Worm (Caenorhabditis elegans) whole organism, L4 larva: ENCODE measurements around the gene F36H12.3.
"Not testable (repeated sequence)": the region's sequence is repeated elsewhere in the genome, so short reads cannot be mapped to it uniquely, and the experiment has no call there.

ENCODE experiments used
- F44E2.7 ChIP-seq: fragments of 200-800 bp; sonication (Bioruptor generic); IDR thresholded peaks from 2 replicates; pipeline ENCODE4 v2.1.2; 2022; ENCODE audit warnings: missing genetic modification characterization, missing compliant biosample characterization
- R02D3.7 ChIP-seq: fragments of 150-350 bp; sonication (generic microtip); optimal IDR thresholded peaks from 3 replicates; lab custom pipeline; 2014; ENCODE audit warnings: missing biosample characterization, missing genetic modification characterization
- Y48G9A.11 ChIP-seq: fragments of 200-800 bp; sonication (Bioruptor generic); IDR thresholded peaks from 2 replicates; pipeline ENCODE4 v1.3.6; 2022; ENCODE audit warnings: missing genetic modification reagents, missing genetic modification characterization, missing compliant biosample characterization
- Y75B8A.6 ChIP-seq: fragments of 200-800 bp; sonication (Bioruptor generic); IDR thresholded peaks from 2 replicates; pipeline ENCODE4 v1.3.6; 2022; ENCODE audit warnings: missing genetic modification reagents, missing genetic modification characterization, missing compliant biosample characterization
- aha-1 ChIP-seq: fragments of 150-350 bp; peaks from one replicate; lab custom pipeline; 2014; ENCODE audit warnings: missing biosample characterization, missing genetic modification characterization
- ceh-28 ChIP-seq: fragments of 150-350 bp; optimal IDR thresholded peaks from 2 replicates; lab custom pipeline; 2014; ENCODE audit warnings: missing biosample characterization, missing genetic modification reagents, missing genetic modification characterization
- ceh-32 ChIP-seq: sonication (generic microtip); optimal IDR thresholded peaks from 2 replicates; lab custom pipeline; 2016; ENCODE audit warnings: mild to moderate bottlenecking, missing genetic modification characterization, missing compliant biosample characterization; ENCODE audit not compliant: poor library complexity
- ceh-62 ChIP-seq: sonication (generic microtip); optimal IDR thresholded peaks from 2 replicates; lab custom pipeline; 2017; ENCODE audit warnings: missing biosample characterization, missing genetic modification characterization
- ctbp-1 ChIP-seq: fragments of 200-800 bp; sonication (Bioruptor generic); IDR thresholded peaks from 2 replicates; pipeline ENCODE4 v1.3.6; 2022; ENCODE audit warnings: missing genetic modification reagents, missing genetic modification characterization, missing compliant biosample characterization
- daf-12 ChIP-seq: fragments of 150-350 bp; optimal IDR thresholded peaks from 2 replicates; lab custom pipeline; 2014; ENCODE audit warnings: missing biosample characterization, missing genetic modification reagents, missing genetic modification characterization
- dmd-6 ChIP-seq: fragments of 200-800 bp; sonication (Bioruptor generic); IDR thresholded peaks from 2 replicates; pipeline ENCODE4 v1.3.6; 2022; ENCODE audit warnings: missing genetic modification reagents, missing genetic modification characterization, missing compliant biosample characterization
- dmd-8 ChIP-seq: fragments of 200-800 bp; sonication (Bioruptor generic); IDR thresholded peaks from 2 replicates; pipeline ENCODE4 v1.3.6; 2022; ENCODE audit warnings: missing genetic modification characterization, missing compliant biosample characterization
- hlh-30 ChIP-seq: sonication (generic microtip); optimal IDR thresholded peaks from 2 replicates; lab custom pipeline; 2017; ENCODE audit warnings: antibody characterized with exemption, mild to moderate bottlenecking, missing genetic modification characterization, missing compliant biosample characterization; ENCODE audit not compliant: insufficient read depth
- lin-29 ChIP-seq: fragments of 200-800 bp; sonication (Bioruptor generic); IDR thresholded peaks from 2 replicates; pipeline ENCODE4 v1.3.6; 2022; ENCODE audit warnings: missing genetic modification reagents, missing genetic modification characterization, missing compliant biosample characterization
- lin-38 ChIP-seq: fragments of 200-800 bp; sonication (Bioruptor generic); IDR thresholded peaks from 2 replicates; pipeline ENCODE4 v1.3.6; 2022; ENCODE audit warnings: missing genetic modification reagents, missing genetic modification characterization, missing compliant biosample characterization
- lin-39 ChIP-seq: fragments of 150-350 bp; optimal IDR thresholded peaks from 2 replicates; lab custom pipeline; 2014; ENCODE audit warnings: missing biosample characterization, missing genetic modification reagents, missing genetic modification characterization
- mdt-29 ChIP-seq: fragments of 200-800 bp; sonication (Bioruptor generic); IDR thresholded peaks from 2 replicates; pipeline ENCODE4 v1.3.6; 2022; ENCODE audit warnings: missing genetic modification reagents, missing genetic modification characterization, missing compliant biosample characterization
- mxl-2 ChIP-seq: fragments of 200-800 bp; sonication (Bioruptor generic); conservative IDR thresholded peaks from 2 replicates; pipeline ENCODE4 v1.3.6; 2022; ENCODE audit warnings: missing genetic modification reagents, missing genetic modification characterization, missing compliant biosample characterization
- mxl-3 ChIP-seq: fragments of 200-800 bp; sonication (Bioruptor generic); optimal IDR thresholded peaks from 2 replicates; lab custom pipeline; 2018; ENCODE audit warnings: mild to moderate bottlenecking, missing genetic modification characterization, missing compliant biosample characterization
- nhr-10 ChIP-seq: fragments of 150-350 bp; optimal IDR thresholded peaks from 2 replicates; lab custom pipeline; 2014; ENCODE audit warnings: missing biosample characterization, missing genetic modification characterization
- nhr-111 ChIP-seq: fragments of 200-800 bp; sonication (Bioruptor generic); optimal IDR thresholded peaks from 2 replicates; lab custom pipeline; 2018; ENCODE audit warnings: mild to moderate bottlenecking, missing genetic modification characterization, missing compliant biosample characterization
- nhr-237 ChIP-seq: sonication (generic microtip); optimal IDR thresholded peaks from 2 replicates; lab custom pipeline; 2017; ENCODE audit warnings: missing biosample characterization, missing genetic modification characterization
- pha-4 ChIP-seq, 2 experiments: fragments of 150-350 bp in 1 of 2; fragments of 200-800 bp in 1 of 2; sonication (Bioruptor generic) in 1 of 2; IDR thresholded peaks in 1 of 2; optimal IDR thresholded peaks in 1 of 2; 2 replicates each; pipeline versions ENCODE4 v1.3.6 to Lab custom; 2014 to 2022; ENCODE audit warnings: missing genetic modification characterization in 2 of 2, missing genetic modification reagents in 2 of 2, missing biosample characterization in 1 of 2, missing compliant biosample characterization in 1 of 2
- set-16 ChIP-seq: fragments of 200-800 bp; sonication (Bioruptor generic); IDR thresholded peaks from 2 replicates; pipeline ENCODE4 v1.3.6; 2022; ENCODE audit warnings: missing genetic modification reagents, missing genetic modification characterization, missing compliant biosample characterization
- skn-1 ChIP-seq: fragments of 150-350 bp; optimal IDR thresholded peaks from 2 replicates; lab custom pipeline; 2014; ENCODE audit warnings: missing biosample characterization, missing genetic modification characterization
- snpc-1.2 ChIP-seq: fragments of 200-800 bp; sonication (Bioruptor generic); IDR thresholded peaks from 2 replicates; pipeline ENCODE4 v1.3.6; 2022; ENCODE audit warnings: missing genetic modification reagents, missing genetic modification characterization, missing compliant biosample characterization
- tra-1 ChIP-seq: fragments of 200-800 bp; sonication (Bioruptor generic); IDR thresholded peaks from 2 replicates; pipeline ENCODE4 v1.3.6; 2022; ENCODE audit warnings: missing genetic modification reagents, missing genetic modification characterization, missing compliant biosample characterization
- unc-62 ChIP-seq, 3 experiments: fragments of 150-350 bp in 1 of 3; sonication (generic microtip); optimal IDR thresholded peaks in 2 of 3; peaks in 1 of 3; 1 replicate in 1 of 3; 2 replicates in 2 of 3; lab custom pipeline; 2014 to 2017; ENCODE audit warnings: missing biosample characterization in 3 of 3, missing genetic modification characterization in 3 of 3, missing genetic modification reagents in 3 of 3, missing genotype in 1 of 3
- vab-7 ChIP-seq: fragments of 200-800 bp; sonication (Bioruptor generic); IDR thresholded peaks from 2 replicates; pipeline ENCODE4 v1.3.6; 2022; ENCODE audit warnings: missing genetic modification reagents, missing genetic modification characterization, missing compliant biosample characterization
- zag-1 ChIP-seq: fragments of 150-350 bp; optimal IDR thresholded peaks from 2 replicates; lab custom pipeline; 2014; ENCODE audit warnings: missing biosample characterization, missing genetic modification characterization
- zfp-3 ChIP-seq: fragments of 200-800 bp; sonication (Bioruptor generic); conservative IDR thresholded peaks from 2 replicates; pipeline ENCODE4 v1.3.6; 2022; ENCODE audit warnings: missing genetic modification reagents, missing genetic modification characterization, missing compliant biosample characterization

F36H12.3 gene

ce11 chrIV:5288932-5289331, 16.3 kb downstream of the F36H12.3 start:
- TF ChIP-seq ceh-32 (tag; lab: Kevin White, UChicago), result no peak
- TF ChIP-seq dmd-6 (GFP tag; lab: Robert Waterston, UW), result no peak
- no peak for TF ChIP-seq zag-1 (tag; lab: Kevin White, UChicago)
- TF ChIP-seq mxl-2 (GFP tag; lab: Robert Waterston, UW), result no peak
- no peak for TF ChIP-seq dmd-8 (GFP tag; lab: Robert Waterston, UW)
- TF ChIP-seq aha-1 (tag; lab: Kevin White, UChicago), result no peak
- TF ChIP-seq set-16, result no peak

ce11 chrIV:5290547-5290946, 17.9 kb downstream of the F36H12.3 start, which contains the start of gene nlp-47:
Gene nlp-47 (plus strand): TSS chrIV:5290847.
- TF ChIP-seq zag-1 (tag; lab: Kevin White, UChicago), result no peak
- TF ChIP-seq ceh-32 (tag; lab: Kevin White, UChicago), result no peak
- no peak for TF ChIP-seq ctbp-1 (GFP tag; lab: Robert Waterston, UW)
- no peak for TF ChIP-seq lin-39 (tag; lab: Kevin White, UChicago)
- TF ChIP-seq pha-4 (GFP tag; IDR thresholded peaks at IDR 0.05; lab: Robert Waterston, UW), result no peak
- no peak for TF ChIP-seq pha-4 (tag; optimal IDR thresholded peaks at IDR 0.05; lab: Kevin White, UChicago)
- TF ChIP-seq Y75B8A.6 (GFP tag; lab: Robert Waterston, UW), result no peak
- TF ChIP-seq R02D3.7 (tag; lab: Kevin White, UChicago), result no peak
- TF ChIP-seq snpc-1.2, result no peak
- TF ChIP-seq nhr-10 (tag; lab: Kevin White, UChicago), result no peak
- TF ChIP-seq daf-12 (tag; lab: Kevin White, UChicago), result no peak
- no peak for TF ChIP-seq zfp-3 (GFP tag; lab: Robert Waterston, UW)
- TF ChIP-seq mxl-2 (GFP tag; lab: Robert Waterston, UW), result no peak
- no peak for TF ChIP-seq tra-1 (GFP tag; lab: Robert Waterston, UW)
- no peak for TF ChIP-seq lin-29
- no peak for TF ChIP-seq hlh-30 (tag; lab: Kevin White, UChicago)
- no peak for TF ChIP-seq lin-38 (GFP tag; lab: Robert Waterston, UW)
- no peak for TF ChIP-seq ceh-62
- TF ChIP-seq nhr-237 (tag; lab: Kevin White, UChicago), result no peak
- TF ChIP-seq dmd-8 (GFP tag; lab: Robert Waterston, UW), result no peak

DNA sequence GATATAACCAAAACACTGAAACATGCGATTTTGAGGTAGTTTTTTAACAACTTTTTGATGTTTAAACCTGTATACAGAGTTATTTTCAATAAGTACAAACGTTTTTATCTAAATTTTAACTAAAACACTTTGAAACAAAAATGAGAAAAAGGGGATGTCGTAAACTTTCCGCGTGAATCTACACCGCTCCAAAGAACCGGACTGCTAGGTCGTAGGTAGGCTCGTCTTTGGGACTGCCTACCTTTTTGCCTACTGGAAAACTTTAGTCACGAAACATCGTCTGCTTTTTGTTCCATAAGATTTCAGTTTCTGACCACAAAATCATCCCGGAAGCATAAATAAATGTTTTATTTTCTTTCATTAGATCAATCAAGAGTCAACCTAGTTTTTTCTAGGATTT, 18.6 kb downstream of the F36H12.3 start:
- TF ChIP-seq pha-4 (GFP tag; IDR thresholded peaks at IDR 0.05; lab: Robert Waterston, UW) (no peak), pha-4 (tag; optimal IDR thresholded peaks at IDR 0.05; lab: Kevin White, UChicago) (no peak), nhr-111 (GFP tag; lab: Kevin White, UChicago) (no peak), dmd-8 (GFP tag; lab: Robert Waterston, UW) (no peak), mdt-29 (GFP tag; lab: Robert Waterston, UW) (no peak), aha-1 (tag; lab: Kevin White, UChicago) (peak; percentile 56), Y48G9A.11 (GFP tag; lab: Robert Waterston, UW) (no peak), unc-62 (GFP tag; optimal IDR thresholded peaks at IDR 0.05 in 1 of 2; lab: Kevin White, UChicago) (peak in 1 of 2 experiments; percentile 90), unc-62 (tag; optimal IDR thresholded peaks at IDR 0.05; lab: Kevin White, UChicago) (no peak)

DNA sequence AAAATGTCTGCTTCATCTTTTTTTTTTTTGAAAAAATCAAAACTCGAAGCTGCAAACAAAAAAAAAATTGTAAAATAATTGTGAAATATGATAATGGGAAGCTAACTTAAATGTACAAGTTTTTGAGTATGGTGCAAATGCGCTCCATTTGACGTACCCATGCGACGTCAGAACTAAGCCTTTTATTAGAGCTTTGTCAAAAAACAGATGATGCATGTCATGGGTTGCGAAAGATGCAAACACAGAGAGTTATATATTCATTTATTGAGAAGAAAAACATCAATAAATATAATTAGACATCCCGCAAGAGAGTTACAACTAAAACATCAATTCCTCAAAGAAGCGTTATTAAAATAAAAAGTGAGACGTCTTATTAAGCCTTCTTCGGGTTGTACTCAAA, 21.8 kb downstream of the F36H12.3 start:
- TF ChIP-seq daf-12 (tag; lab: Kevin White, UChicago) (no peak), set-16 (no peak), ceh-28 (no peak), F44E2.7 (GFP tag; lab: Robert Waterston, UW) (no peak), nhr-10 (tag; lab: Kevin White, UChicago) (no peak), aha-1 (tag; lab: Kevin White, UChicago) (no peak)
- TF ChIP-seq, all 104 proteins: peak for 0

- TF ChIP-seq mxl-3 (GFP tag; lab: Kevin White, UChicago); skn-1; vab-7 (GFP tag; lab: Robert Waterston, UW): not testable (repeated sequence)
- TF ChIP-seq, all 104 proteins: peak for 0; not testable (repeated sequence) for 104
These were observed 22.6 kb downstream of the F36H12.3 start, which contains the start of gene msp-51 for ce11 chrIV:5295240-5295639. Gene msp-51 (minus strand): TSS chrIV:5295340.
